Fruit fly (Drosophila melanogaster) whole organism, wandering third instar larva: ENCODE measurements around the gene CG32816.

Experiments
- Abd-B ChIP-seq: fragments of >200 bp; optimal IDR thresholded peaks from 2 replicates; lab custom pipeline; 2017; ENCODE audit warnings: missing biosample characterization, missing genetic modification characterization
- CG32264 ChIP-seq: fragments of 200-800 bp; sonication (Bioruptor generic); optimal IDR thresholded peaks from 2 replicates; lab custom pipeline; 2016; ENCODE audit warnings: missing biosample characterization, missing genetic modification characterization
- CG9705 ChIP-seq: fragments of 200-800 bp; sonication (Bioruptor generic); optimal IDR thresholded peaks from 2 replicates; lab custom pipeline; 2018; ENCODE audit warnings: missing biosample characterization, mild to moderate bottlenecking, missing genetic modification characterization
- Dfd ChIP-seq: fragments of >200 bp; optimal IDR thresholded peaks from 2 replicates; lab custom pipeline; 2017; ENCODE audit warnings: missing biosample characterization, missing genetic modification characterization
- GATAd ChIP-seq: sonication (Bioruptor generic); optimal IDR thresholded peaks from 2 replicates; lab custom pipeline; 2016; ENCODE audit warnings: missing biosample characterization, missing genetic modification characterization
- HLH106 ChIP-seq: fragments of 200-800 bp; optimal IDR thresholded peaks from 3 replicates; lab custom pipeline; 2019; ENCODE audit warnings: missing biosample characterization, mild to moderate bottlenecking, missing genetic modification characterization, moderate library complexity
- Hnf4 ChIP-seq: fragments of 200-800 bp; sonication (Bioruptor generic); optimal IDR thresholded peaks from 2 replicates; lab custom pipeline; 2016; ENCODE audit warnings: missing biosample characterization, mild to moderate bottlenecking, missing genetic modification characterization
- Hr78 ChIP-seq: fragments of >200 bp; optimal IDR thresholded peaks from 2 replicates; lab custom pipeline; 2017; ENCODE audit warnings: missing biosample characterization, missing genetic modification characterization
- Hr83 ChIP-seq: fragments of 200-300 bp; sonication (Bioruptor generic); optimal IDR thresholded peaks from 2 replicates; lab custom pipeline; 2016; ENCODE audit warnings: missing biosample characterization, mild to moderate bottlenecking, missing genetic modification characterization, moderate library complexity; ENCODE audit not compliant: poor library complexity, severe bottlenecking
- Jra ChIP-seq: sonication (Bioruptor generic); optimal IDR thresholded peaks from 2 replicates; lab custom pipeline; 2016; ENCODE audit warnings: missing biosample characterization, missing genetic modification characterization
- Mio ChIP-seq: sonication (Bioruptor generic); optimal IDR thresholded peaks from 2 replicates; lab custom pipeline; 2016; ENCODE audit warnings: missing biosample characterization, missing genetic modification characterization
- N ChIP-seq: fragments of >200 bp; optimal IDR thresholded peaks from 2 replicates; lab custom pipeline; 2018; ENCODE audit warnings: missing biosample characterization, missing external identifiers, missing genetic modification characterization
- OdsH ChIP-seq: fragments of 200-800 bp; sonication (Bioruptor generic); optimal IDR thresholded peaks from 2 replicates; lab custom pipeline; 2016; ENCODE audit warnings: missing biosample characterization, mild to moderate bottlenecking, missing genetic modification characterization
- Rel ChIP-seq, 2 experiments: fragments of 200-800 bp; sonication (Bioruptor generic) in 1 of 2; optimal IDR thresholded peaks; 2 replicates in 1 of 2; 3 replicates in 1 of 2; lab custom pipeline; 2016 to 2019; ENCODE audit warnings: mild to moderate bottlenecking in 2 of 2, missing biosample characterization in 2 of 2, missing genetic modification characterization in 2 of 2, moderate library complexity in 1 of 2
- Sp1 ChIP-seq: fragments of 200-800 bp; sonication (Bioruptor generic); optimal IDR thresholded peaks from 3 replicates; lab custom pipeline; 2019; ENCODE audit warnings: missing biosample characterization, mild to moderate bottlenecking, missing genetic modification characterization, moderate library complexity
- br ChIP-seq: fragments of 200-800 bp; sonication (Bioruptor generic); optimal IDR thresholded peaks from 2 replicates; lab custom pipeline; 2016; ENCODE audit warnings: missing biosample characterization, missing genetic modification characterization
- brk ChIP-seq: fragments of 200-800 bp; sonication (Bioruptor generic); optimal IDR thresholded peaks from 2 replicates; lab custom pipeline; 2016; ENCODE audit warnings: missing biosample characterization, mild to moderate bottlenecking, missing genetic modification characterization
- dsf ChIP-seq: sonication (Bioruptor generic); optimal IDR thresholded peaks from 2 replicates; lab custom pipeline; 2016; ENCODE audit warnings: missing biosample characterization, missing genetic modification characterization, borderline replicate concordance
- ey ChIP-seq: fragments of 200-800 bp; sonication (Bioruptor generic); optimal IDR thresholded peaks from 2 replicates; lab custom pipeline; 2016; ENCODE audit warnings: missing biosample characterization, missing genetic modification characterization
- foxo ChIP-seq, 2 experiments: fragments of 200-800 bp; sonication (Bioruptor generic); optimal IDR thresholded peaks; 2 replicates in 1 of 2; 3 replicates in 1 of 2; lab custom pipeline; 2016 to 2017; ENCODE audit warnings: missing biosample characterization in 2 of 2, missing genetic modification characterization in 2 of 2
- fru ChIP-seq: fragments of 200-800 bp; sonication (Bioruptor generic); optimal IDR thresholded peaks from 3 replicates; lab custom pipeline; 2016; ENCODE audit warnings: missing biosample characterization, mild to moderate bottlenecking, missing genetic modification characterization
- h ChIP-seq: fragments of 200-800 bp; sonication (Bioruptor generic); optimal IDR thresholded peaks from 3 replicates; lab custom pipeline; 2016; ENCODE audit warnings: missing biosample characterization, mild to moderate bottlenecking, missing genetic modification characterization
- jim ChIP-seq: fragments of 175-275, 200-325 bp; sonication (Bioruptor generic); optimal IDR thresholded peaks from 2 replicates; lab custom pipeline; 2016; ENCODE audit warnings: missing biosample characterization, mild to moderate bottlenecking, missing genetic modification characterization
- lola ChIP-seq: fragments of >200 bp; optimal IDR thresholded peaks from 2 replicates; lab custom pipeline; 2017; ENCODE audit warnings: missing biosample characterization, missing genetic modification characterization
- pan ChIP-seq: fragments of >200 bp; optimal IDR thresholded peaks from 2 replicates; lab custom pipeline; 2017
- psq ChIP-seq: fragments of 200-800 bp; sonication (Bioruptor generic); optimal IDR thresholded peaks from 3 replicates; lab custom pipeline; 2017; ENCODE audit warnings: missing biosample characterization, mild to moderate bottlenecking, missing genetic modification characterization, moderate library complexity
- rgr ChIP-seq: fragments of 200-800 bp; sonication (Bioruptor generic); optimal IDR thresholded peaks from 3 replicates; lab custom pipeline; 2016; ENCODE audit warnings: missing biosample characterization, mild to moderate bottlenecking, missing genetic modification characterization
- sage ChIP-seq: fragments of 200-800 bp; sonication (Bioruptor generic); optimal IDR thresholded peaks from 2 replicates; lab custom pipeline; 2016; ENCODE audit warnings: missing biosample characterization, mild to moderate bottlenecking, missing genetic modification characterization
- sv ChIP-seq: fragments of 200-800 bp; sonication (Bioruptor generic); optimal IDR thresholded peaks from 3 replicates; lab custom pipeline; 2016; ENCODE audit warnings: missing biosample characterization, missing genetic modification characterization
- tai ChIP-seq: sonication (Bioruptor generic); optimal IDR thresholded peaks from 2 replicates; lab custom pipeline; 2016; ENCODE audit warnings: missing biosample characterization, missing genetic modification characterization
- usp ChIP-seq: fragments of >200 bp; optimal IDR thresholded peaks from 2 replicates; lab custom pipeline; 2017; ENCODE audit warnings: missing biosample characterization, missing genetic modification characterization

CG32816 gene

DNA sequence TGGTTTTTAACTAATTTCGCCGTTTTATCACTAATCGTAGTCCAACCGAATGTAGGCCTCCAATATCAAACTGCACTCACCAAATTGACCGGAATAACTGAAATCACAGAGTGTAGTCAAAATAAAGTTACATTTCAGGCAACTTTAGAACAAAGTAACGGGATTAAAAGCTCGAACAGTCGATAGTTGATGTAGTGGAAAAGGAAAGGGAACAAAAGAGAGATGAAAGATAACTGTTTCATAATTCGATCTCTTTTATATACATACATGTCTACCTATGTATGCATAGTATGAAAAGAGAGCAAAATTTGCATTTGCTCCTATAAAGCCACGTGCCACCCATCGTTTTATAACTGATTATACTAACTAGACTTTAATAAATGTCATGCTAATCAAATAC is at the start of gene CG32816:
CG32816 (minus strand) TSS at position 101 of the 400 bp plus-strand sequence.
- no peak for TF ChIP-seq dsf (GFP tag; lab: Kevin White, UChicago)
- no peak for TF ChIP-seq jim (GFP tag; lab: Kevin White, UChicago)
- no peak for TF ChIP-seq OdsH (GFP tag; lab: Kevin White, UChicago)
- TF ChIP-seq Hr83 (GFP tag; lab: Kevin White, UChicago): no peak
- TF ChIP-seq CG32264 (GFP tag; lab: Kevin White, UChicago): no peak
- TF ChIP-seq pan (lab: Kevin White, UChicago): no peak
- TF ChIP-seq ey (GFP tag; lab: Kevin White, UChicago): no peak
- TF ChIP-seq usp: no peak
- no peak for TF ChIP-seq Hnf4
- TF ChIP-seq tai (GFP tag; lab: Kevin White, UChicago): no peak
- no peak for TF ChIP-seq Hr78
- no peak for TF ChIP-seq br
- TF ChIP-seq N (GFP tag; lab: Kevin White, UChicago): no peak
- no peak for TF ChIP-seq Jra (GFP tag; lab: Kevin White, UChicago)
- no peak for TF ChIP-seq h (GFP tag; lab: Kevin White, UChicago)
- TF ChIP-seq GATAd: no peak
- no peak for TF ChIP-seq Abd-B (GFP tag; lab: Kevin White, UChicago)

dm6 chrX:518858-519257 is 48.3 kb upstream of the CG32816 start:
- TF ChIP-seq Hnf4 (no peak), Sp1 (GFP tag; lab: Kevin White, UChicago) (no peak), foxo (GFP tag; optimal IDR thresholded peaks at IDR 0.05; lab: Kevin White, UChicago) (no peak), pan (lab: Kevin White, UChicago) (no peak), GATAd (no peak), Abd-B (GFP tag; lab: Kevin White, UChicago) (no peak), Hr83 (GFP tag; lab: Kevin White, UChicago) (no peak), Mio (GFP tag; lab: Kevin White, UChicago) (no peak), psq (GFP tag; lab: Kevin White, UChicago) (no peak)

dm6 chrX:515676-516075 is 45.1 kb upstream of the CG32816 start:
- no peak for TF ChIP-seq brk (GFP tag; lab: Kevin White, UChicago)
- no peak for TF ChIP-seq foxo (GFP tag; optimal IDR thresholded peaks at IDR 0.05; lab: Kevin White, UChicago)
- TF ChIP-seq sv (GFP tag; lab: Kevin White, UChicago): no peak
- TF ChIP-seq br: no peak
- no peak for TF ChIP-seq HLH106 (tag; lab: Kevin White, UChicago)
- TF ChIP-seq Abd-B (GFP tag; lab: Kevin White, UChicago): no peak
- no peak for TF ChIP-seq dsf (GFP tag; lab: Kevin White, UChicago)
- TF ChIP-seq h (GFP tag; lab: Kevin White, UChicago): no peak
- no peak for TF ChIP-seq sage (GFP tag; lab: Kevin White, UChicago)

- TF ChIP-seq rgr (GFP tag; lab: Kevin White, UChicago) (no peak), Rel (GFP tag; optimal IDR thresholded peaks at IDR 0.05; lab: Kevin White, UChicago) (no peak), Rel (tag; optimal IDR thresholded peaks at IDR 0.05; lab: Kevin White, UChicago) (no peak), fru (GFP tag; lab: Kevin White, UChicago) (no peak), Hr78 (no peak), CG9705 (GFP tag; lab: Kevin White, UChicago) (no peak)
Observed at dm6 chrX:512527-512926, 42.0 kb upstream of the CG32816 start.

DNA sequence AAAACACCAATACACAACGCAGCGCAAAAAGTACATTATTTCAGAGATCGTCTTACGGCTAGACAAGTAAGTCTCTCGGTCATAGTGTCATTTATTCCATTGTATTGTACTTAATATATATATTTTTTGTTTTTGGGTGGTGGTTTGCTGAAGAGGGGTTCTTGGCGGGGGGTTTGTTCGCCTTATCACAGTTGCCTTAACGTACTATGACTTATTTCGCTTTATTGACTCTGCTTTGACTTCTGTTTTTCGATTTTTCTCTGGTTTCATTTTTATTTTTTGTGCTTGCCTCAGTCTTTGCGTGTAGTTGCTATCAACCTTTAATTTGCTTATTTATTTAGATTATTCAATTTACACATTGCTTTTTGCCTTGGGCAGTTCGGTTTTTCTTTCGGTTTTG is 40.0 kb upstream of the CG32816 start:
- TF ChIP-seq Rel (GFP tag; optimal IDR thresholded peaks at IDR 0.05; lab: Kevin White, UChicago) (no peak), Rel (tag; optimal IDR thresholded peaks at IDR 0.05; lab: Kevin White, UChicago) (peak; percentile 54), lola (no peak), h (GFP tag; lab: Kevin White, UChicago) (no peak), psq (GFP tag; lab: Kevin White, UChicago) (peak; percentile 16), Dfd (GFP tag; lab: Kevin White, UChicago) (no peak), Hnf4 (peak; percentile 39), foxo (GFP tag; optimal IDR thresholded peaks at IDR 0.05; lab: Kevin White, UChicago) (no peak), br (peak; percentile 29)
- TF ChIP-seq, all 38 proteins: peak for 4
